Worm (Caenorhabditis elegans) whole organism, L3 larva: Measurements from ENCODE around the gene Y57G11C.1144.

Experiments used
- R02D3.7 ChIP-seq: fragments of 150-350 bp; optimal IDR thresholded peaks from 2 replicates; lab custom pipeline; 2014; ENCODE audit warnings: missing biosample characterization, missing genetic modification characterization
- ceh-16 ChIP-seq: sonication (generic microtip); optimal IDR thresholded peaks from 2 replicates; lab custom pipeline; 2017; ENCODE audit warnings: missing biosample characterization, missing genetic modification characterization
- ceh-28 ChIP-seq: fragments of 150-350 bp; optimal IDR thresholded peaks from 2 replicates; lab custom pipeline; 2014; ENCODE audit warnings: missing biosample characterization, missing genetic modification reagents, missing genetic modification characterization
- ceh-9 ChIP-seq: sonication (generic microtip); optimal IDR thresholded peaks from 2 replicates; lab custom pipeline; 2018; ENCODE audit warnings: missing biosample characterization, missing genetic modification characterization
- daf-12 ChIP-seq: fragments of 150-350 bp; optimal IDR thresholded peaks from 2 replicates; lab custom pipeline; 2014; ENCODE audit warnings: missing biosample characterization, missing genetic modification reagents, missing genetic modification characterization
- egl-27 ChIP-seq: sonication (generic microtip); optimal IDR thresholded peaks from 4 replicates; lab custom pipeline; 2017; ENCODE audit warnings: missing biosample characterization, missing genetic modification reagents, missing genetic modification characterization
- egl-5 ChIP-seq: fragments of 150-350 bp; optimal IDR thresholded peaks from 2 replicates; lab custom pipeline; 2017; ENCODE audit warnings: missing biosample characterization, missing genetic modification reagents, missing genetic modification characterization, inconsistent platforms
- elt-1 ChIP-seq: fragments of 150-350 bp; optimal IDR thresholded peaks from 2 replicates; lab custom pipeline; 2014; ENCODE audit warnings: missing biosample characterization, missing genetic modification characterization
- elt-2 ChIP-seq: sonication (generic microtip); optimal IDR thresholded peaks from 2 replicates; lab custom pipeline; 2016; ENCODE audit warnings: missing genetic modification reagents, mild to moderate bottlenecking, missing genetic modification characterization, missing compliant biosample characterization
- fkh-2 ChIP-seq: fragments of 150-350 bp; optimal IDR thresholded peaks from 2 replicates; lab custom pipeline; 2014; ENCODE audit warnings: missing biosample characterization, missing genetic modification reagents, missing genetic modification characterization
- hmg-11 ChIP-seq: sonication (generic microtip); optimal IDR thresholded peaks from 2 replicates; lab custom pipeline; 2016; ENCODE audit warnings: missing genetic modification characterization, missing compliant biosample characterization
- lsy-12 ChIP-seq: sonication (generic microtip); optimal IDR thresholded peaks from 2 replicates; lab custom pipeline; 2016; ENCODE audit warnings: mild to moderate bottlenecking, missing genetic modification characterization, missing compliant biosample characterization
- mdl-1 ChIP-seq: fragments of 150-350 bp; optimal IDR thresholded peaks from 2 replicates; lab custom pipeline; 2014; ENCODE audit warnings: missing biosample characterization, missing genetic modification characterization
- mml-1 ChIP-seq: fragments of 150-350 bp; sonication (generic microtip); optimal IDR thresholded peaks from 3 replicates; lab custom pipeline; 2014; ENCODE audit warnings: missing biosample characterization, missing genetic modification characterization
- nfya-1 ChIP-seq: sonication (generic microtip); optimal IDR thresholded peaks from 2 replicates; lab custom pipeline; 2017; ENCODE audit warnings: missing genetic modification characterization, mild to moderate bottlenecking, missing compliant biosample characterization, antibody characterized with exemption, moderate library complexity; ENCODE audit not compliant: insufficient read depth
- nhr-11 ChIP-seq: fragments of 150-350 bp; optimal IDR thresholded peaks from 2 replicates; lab custom pipeline; 2014; ENCODE audit warnings: missing biosample characterization, missing genetic modification characterization
- nhr-12 ChIP-seq: fragments of 150-350 bp; optimal IDR thresholded peaks from 2 replicates; lab custom pipeline; 2014; ENCODE audit warnings: missing biosample characterization, missing genetic modification characterization
- nhr-237 ChIP-seq: fragments of 150-350 bp; optimal IDR thresholded peaks from 2 replicates; lab custom pipeline; 2014; ENCODE audit warnings: missing biosample characterization, missing genetic modification characterization
- nhr-25 ChIP-seq: sonication (generic microtip); optimal IDR thresholded peaks from 2 replicates; lab custom pipeline; 2017; ENCODE audit warnings: missing biosample characterization, missing genetic modification characterization
- nhr-77 ChIP-seq: fragments of 150-350 bp; optimal IDR thresholded peaks from 2 replicates; lab custom pipeline; 2014; ENCODE audit warnings: missing biosample characterization, missing genetic modification characterization
- pha-4 ChIP-seq: fragments of 150-350 bp; optimal IDR thresholded peaks from 2 replicates; lab custom pipeline; 2014; ENCODE audit warnings: missing biosample characterization, missing genetic modification reagents, missing genetic modification characterization
- pqm-1 ChIP-seq: fragments of 150-350 bp; optimal IDR thresholded peaks from 2 replicates; lab custom pipeline; 2017; ENCODE audit warnings: missing biosample characterization, missing genetic modification characterization, inconsistent platforms
- sea-2 ChIP-seq: fragments of 150-350 bp; sonication (generic microtip); optimal IDR thresholded peaks from 4 replicates; lab custom pipeline; 2014; ENCODE audit warnings: missing biosample characterization, missing genetic modification reagents, missing genetic modification characterization
- skn-1 ChIP-seq: fragments of 150-350 bp; optimal IDR thresholded peaks from 2 replicates; lab custom pipeline; 2014; ENCODE audit warnings: missing biosample characterization, missing genetic modification characterization
- snpc-4 ChIP-seq: fragments of 150-350 bp; optimal IDR thresholded peaks from 2 replicates; lab custom pipeline; 2014; ENCODE audit warnings: missing biosample characterization, missing genetic modification characterization
- unc-39 ChIP-seq: sonication (generic microtip); optimal IDR thresholded peaks from 4 replicates; lab custom pipeline; 2017; ENCODE audit warnings: missing biosample characterization, missing genetic modification characterization
- zag-1 ChIP-seq: fragments of 150-350 bp; optimal IDR thresholded peaks from 2 replicates; lab custom pipeline; 2014; ENCODE audit warnings: missing biosample characterization, missing genetic modification characterization
- ztf-11 ChIP-seq: fragments of 150-350 bp; optimal IDR thresholded peaks from 2 replicates; lab custom pipeline; 2014; ENCODE audit warnings: missing biosample characterization, missing genetic modification characterization
- ztf-4 ChIP-seq: fragments of 150-350 bp; optimal IDR thresholded peaks from 2 replicates; lab custom pipeline; 2014; ENCODE audit warnings: missing biosample characterization, missing genetic modification characterization

The Y57G11C.1144 gene

DNA sequence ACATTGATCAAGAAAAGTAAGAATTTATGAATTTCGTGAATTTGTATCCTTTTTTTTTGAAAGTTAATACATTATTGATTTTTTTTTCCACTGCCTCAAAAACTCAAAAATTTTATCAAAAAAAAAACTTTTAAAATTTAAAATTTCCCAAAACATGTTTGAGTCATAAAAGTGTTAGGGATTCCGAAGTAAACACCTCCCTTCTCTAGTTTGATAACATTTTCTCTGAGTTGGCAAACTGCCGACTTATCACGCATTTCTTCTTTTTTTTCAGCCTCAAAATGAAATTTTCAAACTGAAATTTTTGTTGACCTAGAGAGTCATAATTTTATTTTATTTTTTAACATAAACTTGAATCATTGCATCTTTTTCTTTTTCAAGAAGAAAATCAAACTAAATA is 46.2 kb upstream of the Y57G11C.1144 start:
- TF ChIP-seq ceh-28 (tag; lab: Kevin White, UChicago) (no peak), ceh-16 (tag; lab: Kevin White, UChicago) (no peak), pha-4 (peak; percentile 9), lsy-12 (no peak), fkh-2 (tag; lab: Kevin White, UChicago) (no peak), ceh-9 (tag; lab: Kevin White, UChicago) (no peak), egl-27 (tag; lab: Kevin White, UChicago) (no peak), mdl-1 (tag; lab: Kevin White, UChicago) (no peak), snpc-4 (tag; lab: Kevin White, UChicago) (no peak), ztf-4 (tag; lab: Kevin White, UChicago) (no peak), daf-12 (no peak), elt-1 (tag; lab: Kevin White, UChicago) (no peak), mml-1 (no peak), nhr-25 (no peak), unc-39 (tag; lab: Kevin White, UChicago) (no peak), hmg-11 (tag; lab: Kevin White, UChicago) (no peak), pqm-1 (tag; lab: Kevin White, UChicago) (peak; percentile 21), zag-1 (tag; lab: Kevin White, UChicago) (no peak), egl-5 (no peak), elt-2 (tag; lab: Kevin White, UChicago) (peak; percentile 25)

DNA sequence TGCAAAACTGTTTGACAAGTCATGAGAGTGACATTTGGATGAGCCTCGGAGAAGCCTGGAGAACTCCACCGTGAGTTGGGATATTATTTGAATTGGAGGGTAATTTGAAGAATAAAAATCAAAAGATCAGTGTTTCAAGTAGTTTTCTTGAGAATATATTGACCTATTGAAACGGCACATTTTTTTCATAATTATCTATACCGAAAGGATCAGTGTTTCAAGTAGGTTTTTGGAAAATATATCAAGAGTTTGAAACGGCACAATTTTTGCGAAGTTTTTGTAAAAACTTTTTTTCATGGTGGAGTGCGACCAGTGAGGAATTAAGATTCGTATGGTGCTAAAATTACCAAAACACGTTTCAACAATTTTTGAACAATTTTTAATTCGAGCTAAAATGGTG is 45.1 kb upstream of the Y57G11C.1144 start:
- no peak for TF ChIP-seq snpc-4 (tag; lab: Kevin White, UChicago)
- TF ChIP-seq egl-27 (tag; lab: Kevin White, UChicago), result no peak
- TF ChIP-seq pqm-1 (tag; lab: Kevin White, UChicago), result no peak
- TF ChIP-seq ceh-9 (tag; lab: Kevin White, UChicago), result no peak
- no peak for TF ChIP-seq elt-2 (tag; lab: Kevin White, UChicago)
- no peak for TF ChIP-seq hmg-11 (tag; lab: Kevin White, UChicago)
- TF ChIP-seq ztf-4 (tag; lab: Kevin White, UChicago), result no peak
- TF ChIP-seq lsy-12, result no peak
- no peak for TF ChIP-seq egl-5
- no peak for TF ChIP-seq R02D3.7 (tag; lab: Kevin White, UChicago)
- TF ChIP-seq, all 47 proteins: peak for 0

DNA sequence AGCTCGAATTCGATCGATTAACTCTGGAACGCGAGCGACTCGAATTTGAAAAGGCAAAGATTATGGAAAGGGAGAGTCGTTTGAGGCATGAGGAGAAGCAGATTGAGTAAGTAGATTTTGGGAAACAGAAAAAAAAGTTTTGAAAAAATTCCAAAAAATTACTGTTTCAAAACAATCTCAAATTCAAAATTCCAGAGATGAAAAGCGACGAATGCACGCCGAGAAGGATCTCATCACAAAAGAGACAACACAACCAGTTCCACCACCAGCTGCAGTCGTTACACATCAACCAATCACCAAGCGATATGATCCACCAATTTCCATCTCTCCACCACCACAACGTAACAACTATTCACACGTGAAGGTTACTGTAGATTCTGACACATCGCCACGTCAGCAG is 42.8 kb upstream of the Y57G11C.1144 start:
- TF ChIP-seq nhr-12, result no peak
- no peak for TF ChIP-seq daf-12
- TF ChIP-seq nhr-237 (tag; lab: Kevin White, UChicago), result no peak
- TF ChIP-seq sea-2 (GFP tag; lab: Kevin White, UChicago), result no peak
- TF ChIP-seq R02D3.7 (tag; lab: Kevin White, UChicago), result no peak
- no peak for TF ChIP-seq pqm-1 (tag; lab: Kevin White, UChicago)

DNA sequence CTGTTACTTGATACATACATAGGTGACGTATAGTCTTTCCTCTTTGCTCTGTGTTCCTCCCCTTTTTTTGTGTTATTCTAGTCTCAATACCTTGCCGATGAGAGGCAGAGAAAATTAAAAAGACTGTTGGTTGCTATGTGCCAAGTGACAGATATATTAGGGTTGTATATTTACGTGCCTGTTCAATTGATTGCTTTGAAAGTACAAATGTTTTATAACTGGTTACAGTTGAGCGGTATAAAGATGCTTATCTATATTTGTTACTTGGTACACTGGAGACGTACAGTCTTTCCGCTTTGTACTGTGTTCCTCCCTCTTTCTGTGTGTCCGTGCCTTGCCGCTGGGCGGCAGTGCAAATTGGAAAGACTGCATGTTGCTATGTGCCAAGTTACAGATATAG is 33.9 kb upstream of the Y57G11C.1144 start:
- no peak for TF ChIP-seq mdl-1 (tag; lab: Kevin White, UChicago)
- no peak for TF ChIP-seq hmg-11 (tag; lab: Kevin White, UChicago)
- TF ChIP-seq ztf-4 (tag; lab: Kevin White, UChicago), result no peak
- TF ChIP-seq daf-12, result no peak
- TF ChIP-seq pha-4, result no peak
- no peak for TF ChIP-seq skn-1 (tag; lab: Kevin White, UChicago)
- no peak for TF ChIP-seq nhr-11 (tag; lab: Kevin White, UChicago)
- peak; percentile 29 for TF ChIP-seq elt-1 (tag; lab: Kevin White, UChicago)

DNA sequence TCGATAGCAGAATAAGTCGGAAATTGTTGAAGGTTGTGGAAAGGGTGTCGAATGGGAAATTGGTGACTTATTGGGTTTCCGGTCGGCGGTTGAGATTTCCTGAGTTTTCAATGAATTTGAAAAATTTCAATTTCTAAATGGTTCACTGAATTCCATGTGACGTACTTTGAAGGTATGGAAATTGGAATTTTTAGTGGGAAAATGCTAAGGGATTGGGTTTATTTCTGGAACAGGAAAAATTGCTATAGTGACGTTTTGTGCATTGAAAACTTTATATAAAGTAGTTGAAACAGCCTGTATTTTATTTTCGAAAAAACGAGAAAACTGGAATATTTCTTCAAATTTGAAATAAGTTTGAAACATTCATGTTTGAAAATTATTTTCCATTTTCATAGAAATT is 27.5 kb upstream of the Y57G11C.1144 start, which contains the start of gene pnc-2:
TSS of gene pnc-2 (minus strand) at position 101 of the 400 bp plus-strand sequence.
- TF ChIP-seq sea-2 (GFP tag; lab: Kevin White, UChicago) (no peak), nhr-77 (no peak), skn-1 (tag; lab: Kevin White, UChicago) (no peak), mml-1 (no peak)
- TF ChIP-seq, all 47 proteins: peak for 0

DNA sequence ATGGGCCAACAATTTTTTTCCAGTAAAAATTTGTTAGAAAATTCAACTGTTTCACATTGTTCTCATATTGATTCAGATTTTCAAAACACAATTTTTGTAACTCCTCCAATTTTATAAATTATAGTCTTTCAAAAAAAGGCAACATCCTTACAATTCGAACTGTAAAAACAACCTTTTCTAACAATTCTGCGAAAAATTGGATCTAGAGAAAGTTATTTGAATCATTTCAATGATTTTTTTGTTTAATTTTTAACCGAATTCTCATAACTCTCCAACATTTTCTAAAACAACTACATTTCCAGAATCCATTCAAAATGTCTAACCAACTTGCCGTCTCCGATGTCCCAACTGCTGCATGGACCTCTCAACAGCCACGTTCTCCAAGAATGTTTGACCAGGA is 17.8 kb upstream of the Y57G11C.1144 start, which contains the start of gene ccch-5:
TSS of gene ccch-5 (plus strand) at position 301 of the 400 bp plus-strand sequence.
- TF ChIP-seq ceh-28 (tag; lab: Kevin White, UChicago) (no peak), nfya-1 (tag; lab: Kevin White, UChicago) (no peak), daf-12 (no peak), nhr-237 (tag; lab: Kevin White, UChicago) (no peak), ztf-11 (no peak), nhr-77 (no peak), mml-1 (no peak)
